Worm (Caenorhabditis elegans) whole organism, mixed stage, embryonic: ENCODE results near the gene srj-52.

Experiments used
- ceh-39 ChIP-seq: fragments of 150-350 bp; optimal IDR thresholded peaks from 2 replicates; lab custom pipeline; 2014; ENCODE audit warnings: missing biosample characterization, missing genetic modification characterization
- lsy-2 ChIP-seq: fragments of 150-350 bp; optimal IDR thresholded peaks from 2 replicates; lab custom pipeline; 2014; ENCODE audit warnings: missing biosample characterization, missing genetic modification characterization
- nhr-76 ChIP-seq: sonication (generic microtip); optimal IDR thresholded peaks from 2 replicates; lab custom pipeline; 2017; ENCODE audit warnings: missing biosample characterization, missing genetic modification characterization
- sem-2 ChIP-seq: fragments of 200-800 bp; sonication (Bioruptor generic); optimal IDR thresholded peaks from 2 replicates; lab custom pipeline; 2018; ENCODE audit warnings: mild to moderate bottlenecking, missing genetic modification characterization, missing compliant biosample characterization
- snpc-4 ChIP-seq: fragments of 150-350 bp; optimal IDR thresholded peaks from 2 replicates; lab custom pipeline; 2014; ENCODE audit warnings: missing biosample characterization, missing genetic modification characterization
- unc-62 ChIP-seq: fragments of 150-350 bp; optimal IDR thresholded peaks from 2 replicates; lab custom pipeline; 2014; ENCODE audit warnings: missing biosample characterization, missing genetic modification reagents, missing genetic modification characterization
- zip-8 ChIP-seq: fragments of 150-350 bp; optimal IDR thresholded peaks from 2 replicates; lab custom pipeline; 2014; ENCODE audit warnings: missing biosample characterization, missing genetic modification characterization

DNA sequence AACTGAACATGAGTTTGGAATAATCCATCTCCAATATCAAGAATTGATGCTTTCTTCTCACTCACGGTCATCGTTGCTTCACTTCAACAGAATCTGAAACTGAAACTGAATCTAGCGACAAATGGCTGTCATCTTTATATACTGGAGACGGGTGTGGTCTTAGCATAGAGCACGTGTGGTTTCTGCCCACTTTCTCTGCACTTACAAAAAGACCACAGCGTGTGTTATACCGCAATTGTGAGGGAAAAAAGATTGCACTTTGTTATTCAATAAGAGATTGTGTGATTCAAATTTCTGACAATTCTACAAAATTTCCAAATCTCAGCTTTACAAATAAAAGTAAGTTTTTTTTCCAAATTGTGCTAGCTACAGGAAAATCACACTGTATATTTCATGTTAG lies 49.7 kb downstream of the srj-52 start, which contains the start of gene F48G7.12:
- TF ChIP-seq snpc-4 (no peak), sem-2 (GFP tag; lab: Kevin White, UChicago) (no peak), ceh-39 (no peak), nhr-76 (tag; lab: Kevin White, UChicago) (no peak), zip-8 (tag; lab: Kevin White, UChicago) (no peak), lsy-2 (tag; lab: Kevin White, UChicago) (no peak), unc-62 (GFP tag; lab: Kevin White, UChicago) (no peak)
